Worm (Caenorhabditis elegans): Measurements from ENCODE around the gene xbp-1.

Gene xbp-1

DNA sequence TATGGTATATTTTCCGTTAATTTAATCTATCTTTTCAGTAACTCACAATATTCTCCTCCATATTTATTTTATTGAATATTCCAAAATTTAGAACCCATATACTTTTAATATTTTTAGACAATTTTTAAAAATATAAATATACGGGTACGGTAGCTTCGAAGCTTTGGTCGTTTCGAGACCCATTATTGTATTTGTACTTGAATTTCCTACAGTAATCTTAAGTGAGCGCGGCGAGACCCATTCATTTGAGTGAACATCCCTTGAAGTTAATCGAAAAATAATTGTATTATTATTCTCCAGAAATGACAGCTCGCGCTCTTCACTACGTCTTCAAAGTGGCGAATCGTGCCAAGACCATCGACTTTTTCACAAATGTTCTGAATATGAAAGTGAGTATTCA, 40.3 kb upstream of the xbp-1 start, which contains the start of gene glod-4:
TSS of gene glod-4 (plus strand) at position 301 of the 400 bp plus-strand sequence.
- TF ChIP-seq fax-1 (tag; optimal IDR thresholded peaks at IDR 0.05): no peak
- no peak for TF ChIP-seq dve-1 (tag; optimal IDR thresholded peaks at IDR 0.05)
- no peak for TF ChIP-seq ttx-3 (tag; optimal IDR thresholded peaks at IDR 0.05)

DNA sequence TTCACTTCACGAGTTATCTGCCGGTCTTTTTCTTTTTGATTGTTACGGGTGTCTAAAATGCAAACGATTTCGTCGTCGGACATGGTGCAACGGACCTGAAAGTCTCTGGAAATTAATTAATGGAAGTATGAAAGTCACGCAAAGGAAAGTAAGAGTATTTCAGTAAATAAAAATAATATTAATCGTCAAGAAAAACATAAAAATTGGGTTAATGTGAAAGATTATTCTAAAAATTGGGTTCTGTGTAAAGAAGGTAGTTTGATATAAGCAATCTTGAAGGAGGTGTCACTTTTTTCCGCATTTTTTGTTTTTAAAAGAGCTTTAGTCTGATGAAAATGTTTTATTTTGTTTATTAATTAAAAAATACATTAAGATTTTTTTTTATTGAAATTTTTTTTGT, 36.3 kb upstream of the xbp-1 start, which contains the start of gene C16C10.9:
TSS of gene C16C10.9 (minus strand) at position 101 of the 400 bp plus-strand sequence.
- no peak for TF ChIP-seq sdc-2 (tag; optimal IDR thresholded peaks at IDR 0.05)
- no peak for TF ChIP-seq unc-3 (GFP tag; conservative IDR thresholded peaks at IDR 0.05)
- TF ChIP-seq unc-3 (tag; optimal IDR thresholded peaks at IDR 0.05): no peak
- TF ChIP-seq elt-4 (tag; optimal IDR thresholded peaks at IDR 0.05): no peak
- no peak for TF ChIP-seq zip-5 (tag; optimal IDR thresholded peaks at IDR 0.05)
- TF ChIP-seq lim-6 (tag; optimal IDR thresholded peaks at IDR 0.05): no peak
- no peak for TF ChIP-seq odd-2 (tag; optimal IDR thresholded peaks at IDR 0.05)
- no peak for TF ChIP-seq pag-3 (tag; optimal IDR thresholded peaks at IDR 0.05; ENCODE audit: borderline replicate concordance)
- no peak for TF ChIP-seq tbx-2 (tag; optimal IDR thresholded peaks at IDR 0.05)
- TF ChIP-seq nhr-11 (tag; optimal IDR thresholded peaks at IDR 0.05): no peak
- TF ChIP-seq hlh-13 (GFP tag; optimal IDR thresholded peaks at IDR 0.05): no peak
- no peak for TF ChIP-seq Y22D7AL.16 (tag; optimal IDR thresholded peaks at IDR 0.05)
- TF ChIP-seq hlh-8 (tag; optimal IDR thresholded peaks at IDR 0.05): no peak
- no peak for TF ChIP-seq ztf-16 (tag; optimal IDR thresholded peaks at IDR 0.05)
- no peak for TF ChIP-seq madf-2 (tag; optimal IDR thresholded peaks at IDR 0.05)
- no peak for TF ChIP-seq unc-55 (GFP tag; optimal IDR thresholded peaks at IDR 0.05)
- no peak for TF ChIP-seq pha-2 (tag; optimal IDR thresholded peaks at IDR 0.05)

ce11 chrIII:4160937-4161336, 32.7 kb upstream of the xbp-1 start, which contains the start of gene C01G12.16:
C01G12.16 (plus strand) TSS chrIII:4161237.
- TF ChIP-seq F13H6.1 (tag; optimal IDR thresholded peaks at IDR 0.05) (no peak), ceh-48 (tag; optimal IDR thresholded peaks at IDR 0.05) (no peak), ets-4 (tag; optimal IDR thresholded peaks at IDR 0.05) (no peak), ceh-6 (GFP tag; optimal IDR thresholded peaks at IDR 0.05) (no peak), eyg-1 (tag; optimal IDR thresholded peaks at IDR 0.05) (no peak), ceh-18 (tag; optimal IDR thresholded peaks at IDR 0.05) (no peak), pros-1 (tag; optimal IDR thresholded peaks at IDR 0.05) (no peak), pha-2 (tag; optimal IDR thresholded peaks at IDR 0.05) (no peak), tbx-7 (tag; optimal IDR thresholded peaks at IDR 0.05) (no peak), syd-9 (tag; optimal IDR thresholded peaks at IDR 0.05) (no peak), hlh-13 (GFP tag; optimal IDR thresholded peaks at IDR 0.05) (no peak), Y22D7AL.16 (tag; optimal IDR thresholded peaks at IDR 0.05) (no peak), C38D4.7 (GFP tag; optimal IDR thresholded peaks at IDR 0.05) (no peak), K02D7.2 (tag; optimal IDR thresholded peaks at IDR 0.05) (no peak), npax-4 (tag; optimal IDR thresholded peaks at IDR 0.05) (no peak)

DNA sequence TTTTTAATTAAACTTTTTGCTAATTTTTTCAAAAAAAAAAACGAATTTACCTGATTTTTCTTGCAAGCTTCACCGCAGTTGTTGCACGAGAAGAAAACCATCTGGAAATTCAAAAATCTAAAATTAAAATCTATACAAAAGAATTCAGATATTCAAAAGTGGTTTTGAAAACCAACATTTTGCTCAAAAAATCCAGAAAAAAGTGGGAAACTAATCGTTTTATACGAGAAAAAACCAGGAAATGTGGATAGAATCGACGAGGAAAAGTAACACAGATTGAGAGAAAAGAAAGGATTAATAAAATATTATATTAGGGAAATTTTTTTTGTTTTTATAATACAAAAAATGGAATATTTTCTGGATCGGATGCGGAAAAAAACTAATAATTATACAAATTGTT, 29.5 kb upstream of the xbp-1 start, which contains the start of gene C16C10.8:
TSS of gene C16C10.8 (minus strand) at position 101 of the 400 bp plus-strand sequence.
- TF ChIP-seq K09A11.1 (tag; optimal IDR thresholded peaks at IDR 0.05; ENCODE audit: insufficient read depth): no peak
- no peak for TF ChIP-seq rnt-1 (tag; optimal IDR thresholded peaks at IDR 0.05)
- TF ChIP-seq odd-2 (tag; optimal IDR thresholded peaks at IDR 0.05): no peak
- TF ChIP-seq elt-2 (tag; optimal IDR thresholded peaks at IDR 0.05): no peak

DNA sequence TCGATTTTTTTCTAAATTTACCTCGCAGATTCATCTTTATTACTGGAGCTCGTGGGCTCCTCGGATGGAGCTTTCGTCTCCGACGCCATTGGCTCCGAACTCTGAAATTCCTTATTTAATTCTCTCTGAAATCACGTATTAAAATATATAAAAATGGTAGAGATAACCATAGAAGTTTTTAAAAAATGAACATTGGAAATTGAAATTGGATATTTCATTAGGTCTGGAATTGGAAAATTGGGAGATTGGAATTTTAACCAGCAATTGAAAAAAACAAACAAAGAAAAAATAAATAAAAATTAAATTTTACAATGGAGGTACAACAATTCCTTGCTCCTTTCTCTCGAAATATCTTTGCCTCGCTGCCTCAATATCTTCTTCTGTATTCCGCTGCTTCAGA, 26.9 kb upstream of the xbp-1 start, which contains the start of gene rnf-5:
TSS of gene rnf-5 (minus strand) at position 101 of the 400 bp plus-strand sequence.
- TF ChIP-seq hlh-13 (GFP tag; optimal IDR thresholded peaks at IDR 0.05): no peak
- no peak for TF ChIP-seq nhr-11 (tag; optimal IDR thresholded peaks at IDR 0.05)
- TF ChIP-seq ahr-1 (tag; optimal IDR thresholded peaks at IDR 0.05): no peak
- TF ChIP-seq elt-4 (tag; optimal IDR thresholded peaks at IDR 0.05): no peak
- no peak for TF ChIP-seq fkh-10 (GFP tag; optimal IDR thresholded peaks at IDR 0.05)
- no peak for TF ChIP-seq madf-2 (tag; optimal IDR thresholded peaks at IDR 0.05)
- no peak for TF ChIP-seq F13H6.1 (tag; optimal IDR thresholded peaks at IDR 0.05)
- no peak for TF ChIP-seq ztf-16 (tag; optimal IDR thresholded peaks at IDR 0.05)
- TF ChIP-seq lim-6 (tag; optimal IDR thresholded peaks at IDR 0.05): no peak
- no peak for TF ChIP-seq K02D7.2 (tag; optimal IDR thresholded peaks at IDR 0.05)
- TF ChIP-seq sdc-2 (tag; optimal IDR thresholded peaks at IDR 0.05): no peak
- no peak for TF ChIP-seq fax-1 (tag; optimal IDR thresholded peaks at IDR 0.05)
- no peak for TF ChIP-seq hlh-8 (tag; optimal IDR thresholded peaks at IDR 0.05)
- TF ChIP-seq pqm-1 (tag; optimal IDR thresholded peaks at IDR 0.05): no peak
- no peak for TF ChIP-seq ceh-19 (GFP tag; optimal IDR thresholded peaks at IDR 0.05)
- no peak for TF ChIP-seq gmeb-2 (tag; optimal IDR thresholded peaks at IDR 0.05)
